Worm (Caenorhabditis elegans): ENCODE measurements around the gene nhr-105.

DNA sequence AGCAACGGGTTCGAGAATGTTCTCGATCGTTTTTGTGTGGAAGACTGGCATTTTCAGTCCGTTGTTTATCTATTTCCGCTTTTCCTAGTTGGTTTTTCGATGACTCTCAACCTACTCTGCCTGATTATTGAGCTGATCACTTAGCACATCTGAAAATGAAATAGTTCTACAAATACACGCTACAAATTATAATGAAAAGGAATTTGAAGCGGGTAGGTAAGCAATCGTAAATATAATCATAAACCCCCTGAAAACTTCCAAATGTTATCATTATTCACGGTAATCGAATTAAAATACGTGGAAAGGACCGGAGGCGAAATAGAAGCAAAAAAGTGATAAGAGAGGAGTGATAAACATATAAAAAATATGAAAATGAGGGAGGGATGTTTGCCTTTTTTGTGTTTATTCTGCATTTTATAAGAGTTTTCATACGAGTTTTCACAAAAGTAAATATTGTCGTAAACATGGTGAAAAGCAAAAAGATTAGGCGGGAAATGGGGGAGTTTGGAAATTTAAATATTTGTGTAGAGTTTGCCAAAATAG is 44.3 kb downstream of the nhr-105 start, which contains the start of gene deb-1:
- TF ChIP-seq tbx-37 (GFP tag; conservative IDR thresholded peaks at IDR 0.05) (no peak), tbx-11 (GFP tag; IDR thresholded peaks at IDR 0.05) (no peak), ama-1 (optimal IDR thresholded peaks at IDR 0.05) (no peak), aly-1 (tag; optimal IDR thresholded peaks at IDR 0.05) (no peak), ceh-13 (GFP tag; optimal IDR thresholded peaks at IDR 0.05) (no peak), hmbx-1 (tag; optimal IDR thresholded peaks at IDR 0.05) (no peak)

Data from whole organism, early embryonic.